Worm (Caenorhabditis elegans) whole organism, late embryonic: ENCODE data around the gene T03G11.10.

ENCODE experiments used
- C38D4.7 ChIP-seq: fragments of 200-800 bp; sonication (Bioruptor generic); optimal IDR thresholded peaks from 2 replicates; lab custom pipeline; 2018; ENCODE audit warnings: mild to moderate bottlenecking, missing genetic modification characterization, moderate library complexity, missing compliant biosample characterization
- Y22D7AL.16 ChIP-seq: sonication (generic microtip); optimal IDR thresholded peaks from 2 replicates; lab custom pipeline; 2016; ENCODE audit warnings: missing genetic modification characterization, missing compliant biosample characterization
- ceh-18 ChIP-seq: sonication (generic microtip); optimal IDR thresholded peaks from 2 replicates; lab custom pipeline; 2016; ENCODE audit warnings: missing genetic modification characterization, missing compliant biosample characterization
- ceh-19 ChIP-seq: fragments of 200-800 bp; sonication (Bioruptor generic); optimal IDR thresholded peaks from 2 replicates; lab custom pipeline; 2018; ENCODE audit warnings: mild to moderate bottlenecking, missing genetic modification characterization, missing compliant biosample characterization
- ceh-2 ChIP-seq: sonication (generic microtip); optimal IDR thresholded peaks from 2 replicates; lab custom pipeline; 2016; ENCODE audit warnings: missing genotype, missing genetic modification characterization, missing compliant biosample characterization
- ceh-34 ChIP-seq: sonication (generic microtip); optimal IDR thresholded peaks from 2 replicates; lab custom pipeline; 2016; ENCODE audit warnings: mild to moderate bottlenecking, missing genetic modification characterization, missing compliant biosample characterization
- ceh-45 ChIP-seq: fragments of 200-800 bp; sonication (Bioruptor generic); IDR thresholded peaks from 2 replicates; pipeline ENCODE4 v1.3.6; 2022; ENCODE audit warnings: missing genetic modification reagents, missing genetic modification characterization, missing compliant biosample characterization
- dve-1 ChIP-seq: sonication (generic microtip); optimal IDR thresholded peaks from 2 replicates; lab custom pipeline; 2017; ENCODE audit warnings: antibody characterized with exemption, mild to moderate bottlenecking, missing genetic modification characterization, missing compliant biosample characterization
- elt-2 ChIP-seq: sonication (generic microtip); optimal IDR thresholded peaks from 2 replicates; lab custom pipeline; 2016; ENCODE audit warnings: missing genetic modification reagents, missing genetic modification characterization, missing compliant biosample characterization
- fax-1 ChIP-seq: sonication (generic microtip); optimal IDR thresholded peaks from 2 replicates; lab custom pipeline; 2016; ENCODE audit warnings: missing genotype, missing genetic modification characterization, missing compliant biosample characterization
- fkh-10 ChIP-seq: fragments of 150-350 bp; optimal IDR thresholded peaks from 2 replicates; lab custom pipeline; 2014; ENCODE audit warnings: missing biosample characterization, missing genetic modification reagents, missing genetic modification characterization
- fkh-6 ChIP-seq: sonication (generic microtip); optimal IDR thresholded peaks from 2 replicates; lab custom pipeline; 2016; ENCODE audit warnings: missing genetic modification characterization, missing compliant biosample characterization
- hlh-13 ChIP-seq: fragments of 200-800 bp; sonication (Bioruptor generic); optimal IDR thresholded peaks from 2 replicates; lab custom pipeline; 2018; ENCODE audit warnings: mild to moderate bottlenecking, missing genetic modification characterization, missing compliant biosample characterization
- hlh-15 ChIP-seq: sonication (generic microtip); optimal IDR thresholded peaks from 2 replicates; lab custom pipeline; 2016; ENCODE audit warnings: missing genetic modification characterization, missing compliant biosample characterization
- hlh-8 ChIP-seq: sonication (generic microtip); optimal IDR thresholded peaks from 2 replicates; lab custom pipeline; 2016; ENCODE audit warnings: missing genotype, missing genetic modification characterization, missing compliant biosample characterization
- nfya-1 ChIP-seq: sonication (generic microtip); optimal IDR thresholded peaks from 2 replicates; lab custom pipeline; 2017; ENCODE audit warnings: missing genetic modification characterization, mild to moderate bottlenecking, missing compliant biosample characterization, antibody characterized with exemption, moderate library complexity
- nhr-11 ChIP-seq: fragments of 150-350 bp; optimal IDR thresholded peaks from 2 replicates; lab custom pipeline; 2014; ENCODE audit warnings: missing biosample characterization, missing genetic modification characterization
- pat-9 ChIP-seq: fragments of 200-800 bp; sonication (Bioruptor generic); optimal IDR thresholded peaks from 2 replicates; lab custom pipeline; 2018; ENCODE audit warnings: mild to moderate bottlenecking, missing genetic modification characterization, moderate library complexity, missing compliant biosample characterization
- pax-1 ChIP-seq: fragments of 150-350 bp; optimal IDR thresholded peaks from 2 replicates; lab custom pipeline; 2014; ENCODE audit warnings: missing biosample characterization, missing genetic modification characterization
- pha-4 ChIP-seq: fragments of 150-350 bp; optimal IDR thresholded peaks from 2 replicates; lab custom pipeline; 2018; ENCODE audit warnings: missing biosample characterization, missing genetic modification reagents, missing genetic modification characterization
- pqm-1 ChIP-seq: sonication (generic microtip); optimal IDR thresholded peaks from 2 replicates; lab custom pipeline; 2016; ENCODE audit warnings: missing genetic modification characterization, missing compliant biosample characterization
- pros-1 ChIP-seq: fragments of 150-350 bp; optimal IDR thresholded peaks from 2 replicates; lab custom pipeline; 2014; ENCODE audit warnings: missing biosample characterization, missing genetic modification reagents, missing genetic modification characterization
- rnt-1 ChIP-seq: sonication (generic microtip); optimal IDR thresholded peaks from 2 replicates; lab custom pipeline; 2016; ENCODE audit warnings: missing genetic modification characterization, missing compliant biosample characterization
- sdc-2 ChIP-seq: sonication (generic microtip); optimal IDR thresholded peaks from 2 replicates; lab custom pipeline; 2016; ENCODE audit warnings: missing genotype, missing genetic modification characterization, missing compliant biosample characterization
- sox-2 ChIP-seq: fragments of 200-800 bp; sonication (Bioruptor generic); IDR thresholded peaks from 2 replicates; pipeline ENCODE4 v1.3.6; 2022; ENCODE audit warnings: missing genetic modification reagents, missing genetic modification characterization, missing compliant biosample characterization
- sox-4 ChIP-seq: sonication (generic microtip); optimal IDR thresholded peaks from 2 replicates; lab custom pipeline; 2017; ENCODE audit warnings: mild to moderate bottlenecking, missing genetic modification characterization, inconsistent platforms, missing compliant biosample characterization
- ttx-3 ChIP-seq: sonication (generic microtip); optimal IDR thresholded peaks from 2 replicates; lab custom pipeline; 2016; ENCODE audit warnings: missing genetic modification reagents, missing genetic modification characterization, missing compliant biosample characterization
- unc-55 ChIP-seq: sonication (generic microtip); optimal IDR thresholded peaks from 2 replicates; lab custom pipeline; 2017; ENCODE audit warnings: missing biosample characterization, missing genetic modification reagents, missing genetic modification characterization
- ztf-16 ChIP-seq: sonication (generic microtip); optimal IDR thresholded peaks from 2 replicates; lab custom pipeline; 2017; ENCODE audit warnings: missing genetic modification characterization, missing compliant biosample characterization

The T03G11.10 gene

ce11 chrX:5199245-5199644, 28.3 kb upstream of the T03G11.10 start:
- no peak for TF ChIP-seq ceh-19
- TF ChIP-seq pat-9 (tag; lab: Kevin White, UChicago), result no peak
- no peak for TF ChIP-seq dve-1 (tag; lab: Kevin White, UChicago)
- no peak for TF ChIP-seq ceh-45
- no peak for TF ChIP-seq nfya-1 (tag; lab: Kevin White, UChicago)
- TF ChIP-seq fax-1, result no peak
- TF ChIP-seq pqm-1 (tag; lab: Kevin White, UChicago), result no peak
- no peak for TF ChIP-seq C38D4.7 (GFP tag; lab: Kevin White, UChicago)
- no peak for TF ChIP-seq pros-1 (tag; lab: Kevin White, UChicago)

ce11 chrX:5197440-5197839, 26.5 kb upstream of the T03G11.10 start:
- TF ChIP-seq sox-2 (GFP tag; lab: Robert Waterston, UW), result no peak
- TF ChIP-seq nhr-11 (tag; lab: Kevin White, UChicago), result no peak
- TF ChIP-seq ceh-34 (tag; lab: Kevin White, UChicago), result no peak
- no peak for TF ChIP-seq ztf-16 (tag; lab: Kevin White, UChicago)
- no peak for TF ChIP-seq pax-1 (tag; lab: Kevin White, UChicago)
- no peak for TF ChIP-seq pha-4 (tag; lab: Kevin White, UChicago)
- TF ChIP-seq sox-4 (tag; lab: Kevin White, UChicago), result no peak
- no peak for TF ChIP-seq Y22D7AL.16
- TF ChIP-seq fkh-6 (tag; lab: Kevin White, UChicago), result no peak
- no peak for TF ChIP-seq ceh-2 (tag; lab: Kevin White, UChicago)
- TF ChIP-seq sdc-2, result no peak
- TF ChIP-seq C38D4.7 (GFP tag; lab: Kevin White, UChicago), result no peak

- TF ChIP-seq unc-55 (GFP tag; lab: Kevin White, UChicago) (peak; percentile 51), nfya-1 (tag; lab: Kevin White, UChicago) (peak; percentile 22), sox-4 (tag; lab: Kevin White, UChicago) (no peak), rnt-1 (tag; lab: Kevin White, UChicago) (peak; percentile 60), ceh-18 (tag; lab: Kevin White, UChicago) (peak; percentile 70), ceh-34 (tag; lab: Kevin White, UChicago) (peak; percentile 17), C38D4.7 (GFP tag; lab: Kevin White, UChicago) (no peak), elt-2 (tag; lab: Kevin White, UChicago) (no peak), hlh-13 (no peak)
Measured at ce11 chrX:5195462-5196160, 24.6 kb upstream of the T03G11.10 start, which contains the start of gene pqn-62. Gene pqn-62 (plus strand): TSS chrX:5196110.

- TF ChIP-seq hlh-8 (tag; lab: Kevin White, UChicago) (peak; percentile 17), ceh-18 (tag; lab: Kevin White, UChicago) (peak; percentile 23), pat-9 (tag; lab: Kevin White, UChicago) (no peak), ceh-45 (no peak)
- TF ChIP-seq, all 69 proteins: peak for 2
Measured at ce11 chrX:5193402-5193801, 22.4 kb upstream of the T03G11.10 start.

- TF ChIP-seq nhr-11 (tag; lab: Kevin White, UChicago), result no peak
- no peak for TF ChIP-seq ttx-3 (tag; lab: Kevin White, UChicago)
- no peak for TF ChIP-seq fkh-10 (GFP tag; lab: Kevin White, UChicago)
- no peak for TF ChIP-seq hlh-15 (tag; lab: Kevin White, UChicago)
Measured at ce11 chrX:5190061-5190460, 19.1 kb upstream of the T03G11.10 start.

- no peak for TF ChIP-seq ceh-2 (tag; lab: Kevin White, UChicago)
Measured at ce11 chrX:5188977-5189376, 18.0 kb upstream of the T03G11.10 start, which contains the start of gene zig-6. Gene zig-6 (minus strand): TSS chrX:5189077.
